Fruit fly (Drosophila melanogaster) whole organism, prepupa: Measurements from ENCODE around the gene CG16854.

Experiments used
- CG11902 ChIP-seq: fragments of 200-800 bp; sonication (Bioruptor generic); optimal IDR thresholded peaks from 3 replicates; lab custom pipeline; 2016; ENCODE audit warnings: missing biosample characterization, missing genetic modification characterization
- CG9139 ChIP-seq: fragments of 200-800 bp; sonication (Bioruptor generic); optimal IDR thresholded peaks from 3 replicates; lab custom pipeline; 2017; ENCODE audit warnings: missing biosample characterization, mild to moderate bottlenecking, missing genetic modification characterization
- dac ChIP-seq: fragments of 200-800 bp; sonication (Bioruptor generic); optimal IDR thresholded peaks from 2 replicates; lab custom pipeline; 2017; ENCODE audit warnings: missing biosample characterization, mild to moderate bottlenecking, missing genetic modification characterization
- esn ChIP-seq: fragments of 200-800 bp; sonication (Bioruptor generic); optimal IDR thresholded peaks from 2 replicates; lab custom pipeline; 2016; ENCODE audit warnings: missing biosample characterization, mild to moderate bottlenecking, missing genetic modification characterization, moderate library complexity

DNA sequence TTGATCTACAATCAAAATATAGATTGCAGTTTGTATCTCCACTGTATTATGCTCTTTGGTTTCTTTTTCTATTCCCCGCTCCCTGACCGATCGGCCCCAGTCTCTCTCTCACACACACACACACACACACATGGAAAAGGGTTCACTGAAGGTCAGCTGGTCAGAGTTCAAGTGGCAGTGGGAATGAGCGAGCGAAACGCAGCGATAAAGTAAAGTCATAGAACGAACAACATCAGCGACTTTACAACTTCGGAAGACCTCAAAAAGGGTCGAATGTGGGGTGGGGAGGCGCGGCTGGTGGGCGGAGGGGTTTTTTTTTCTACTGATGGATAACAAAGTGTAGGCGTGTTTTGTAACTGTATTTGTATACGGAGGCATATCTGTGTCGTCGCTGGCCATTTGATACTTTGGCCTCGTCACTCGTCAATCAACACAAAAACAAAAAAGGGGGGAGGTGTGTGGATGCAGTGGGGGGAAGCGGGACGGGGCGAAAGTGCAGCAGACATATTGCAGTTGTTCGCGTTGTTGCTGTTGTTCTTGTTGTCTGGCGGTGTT is 28.3 kb upstream of the CG16854 start:
- TF ChIP-seq CG9139 (GFP tag; lab: Kevin White, UChicago): no peak
- no peak for TF ChIP-seq CG11902 (GFP tag; lab: Kevin White, UChicago)
- TF ChIP-seq dac (GFP tag; lab: Kevin White, UChicago): no peak
- no peak for TF ChIP-seq esn (GFP tag; lab: Kevin White, UChicago)
